Worm (Caenorhabditis elegans) whole organism, midembryonic: ENCODE data around the gene taap-1.

Source experiments
- T22C8.4 ChIP-seq: fragments of 200-800 bp; sonication (Bioruptor generic); IDR thresholded peaks from 2 replicates; pipeline ENCODE4 v1.3.6; 2022; ENCODE audit warnings: missing genetic modification characterization, missing compliant biosample characterization
- cog-1 ChIP-seq: sonication (generic microtip); optimal IDR thresholded peaks from 2 replicates; lab custom pipeline; 2016; ENCODE audit warnings: missing genetic modification characterization, missing compliant biosample characterization
- flt-1 ChIP-seq: fragments of 200-800 bp; sonication (Bioruptor generic); IDR thresholded peaks from 2 replicates; pipeline ENCODE4 v1.3.6; 2022; ENCODE audit warnings: missing genetic modification characterization, missing compliant biosample characterization
- klf-2 ChIP-seq: fragments of 200-800 bp; sonication (Bioruptor generic); conservative IDR thresholded peaks from 2 replicates; pipeline ENCODE4 v1.3.6; 2022; ENCODE audit warnings: missing genetic modification reagents, missing genetic modification characterization, missing compliant biosample characterization
- med-1 ChIP-seq: sonication (generic microtip); optimal IDR thresholded peaks from 2 replicates; lab custom pipeline; 2017; ENCODE audit warnings: missing genetic modification characterization, mild to moderate bottlenecking, missing compliant biosample characterization, antibody characterized with exemption, missing genetic modification reagents; ENCODE audit not compliant: insufficient read depth
- ref-1 ChIP-seq: fragments of 200-800 bp; sonication (Bioruptor generic); conservative IDR thresholded peaks from 2 replicates; pipeline ENCODE4 v1.3.6; 2022; ENCODE audit warnings: missing genetic modification reagents, missing genetic modification characterization, missing compliant biosample characterization
- tab-1 ChIP-seq: fragments of 200-800 bp; sonication (Bioruptor generic); IDR thresholded peaks from 2 replicates; pipeline ENCODE4 v1.3.6; 2022; ENCODE audit warnings: missing genetic modification characterization, missing compliant biosample characterization
- ztf-23 ChIP-seq: fragments of 200-800 bp; sonication (Bioruptor generic); IDR thresholded peaks from 2 replicates; pipeline ENCODE4 v1.3.6; 2022; ENCODE audit warnings: missing genetic modification reagents, missing genetic modification characterization, missing compliant biosample characterization
- ztf-29 ChIP-seq: fragments of 200-800 bp; sonication (Bioruptor generic); IDR thresholded peaks from 2 replicates; pipeline ENCODE4 v1.3.6; 2022; ENCODE audit warnings: missing genetic modification reagents, missing genetic modification characterization, missing compliant biosample characterization

The taap-1 gene

DNA sequence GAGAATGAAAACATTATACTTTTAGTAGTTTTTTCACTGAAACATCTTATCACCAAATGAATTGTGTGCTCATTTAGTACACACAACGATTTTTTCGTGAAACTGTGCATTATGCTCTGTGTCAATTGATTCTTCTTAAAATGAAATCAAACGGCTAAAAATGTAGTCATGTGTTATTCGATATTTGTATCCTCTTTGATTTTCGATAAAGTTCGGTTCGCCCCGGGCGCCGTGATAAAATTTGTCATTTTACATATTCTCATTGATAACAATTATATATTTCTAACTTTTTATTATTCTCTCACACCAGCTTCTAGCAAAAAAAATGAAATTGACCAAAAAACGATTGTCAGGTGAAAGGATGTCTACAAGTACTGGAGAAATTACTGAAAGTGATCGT lies 31.1 kb upstream of the taap-1 start, which contains the start of gene ctg-2:
Gene ctg-2, plus strand, starts transcription at position 326 of the 400 bp plus-strand sequence.
- TF ChIP-seq med-1: no peak
- TF ChIP-seq klf-2: no peak
- TF ChIP-seq ztf-23 (GFP tag; lab: Robert Waterston, UW): no peak
- TF ChIP-seq ref-1: no peak
- TF ChIP-seq tab-1: no peak
- no peak for TF ChIP-seq ztf-29 (GFP tag; lab: Robert Waterston, UW)
- TF ChIP-seq flt-1 (GFP tag; lab: Robert Waterston, UW): no peak
- TF ChIP-seq cog-1 (tag; lab: Kevin White, UChicago): no peak
- no peak for TF ChIP-seq T22C8.4 (GFP tag; lab: Robert Waterston, UW)

DNA sequence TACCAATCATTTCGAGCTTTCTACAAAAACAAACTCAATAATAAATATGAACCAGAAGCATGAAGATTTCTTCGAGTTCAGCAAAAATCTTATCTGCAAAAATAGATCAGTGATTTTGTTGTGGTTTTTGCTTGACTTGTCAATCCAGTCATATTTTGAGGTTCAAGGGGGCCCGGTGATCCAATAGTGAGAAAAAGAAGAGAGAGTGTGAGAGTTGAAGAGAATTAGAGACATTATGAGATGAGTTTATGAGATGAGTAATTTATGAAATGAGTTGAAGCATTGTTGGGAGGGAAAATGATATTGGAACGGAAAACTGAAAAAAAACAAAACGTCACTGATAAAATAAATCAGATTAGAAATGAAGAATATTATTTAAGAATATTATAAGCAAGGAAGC lies 25.3 kb upstream of the taap-1 start, which contains the start of gene T13H5.1:
Gene T13H5.1, minus strand, starts transcription at position 101 of the 400 bp plus-strand sequence.
- TF ChIP-seq cog-1 (tag; lab: Kevin White, UChicago) (no peak), T22C8.4 (GFP tag; lab: Robert Waterston, UW) (no peak)

DNA sequence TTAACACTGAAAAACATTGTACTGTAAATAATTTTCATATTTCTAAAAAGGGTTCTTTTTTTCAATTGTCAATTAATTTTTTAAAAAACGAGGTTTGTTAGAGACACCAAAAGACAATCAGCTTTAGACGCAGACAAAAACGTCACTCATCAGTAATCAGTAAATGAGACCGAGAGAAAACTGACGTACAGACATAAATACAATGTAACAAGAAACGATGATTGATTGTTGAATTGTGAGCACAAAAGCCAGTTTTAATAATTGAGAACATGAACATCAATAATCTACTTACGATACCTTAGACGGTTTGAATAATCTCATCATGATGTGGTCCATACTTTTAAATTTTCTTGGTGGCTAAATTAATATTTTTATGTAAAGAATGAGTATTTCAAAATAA lies 23.1 kb upstream of the taap-1 start:
- TF ChIP-seq ztf-29 (GFP tag; lab: Robert Waterston, UW) (no peak), T22C8.4 (GFP tag; lab: Robert Waterston, UW) (no peak), flt-1 (GFP tag; lab: Robert Waterston, UW) (no peak), ztf-23 (GFP tag; lab: Robert Waterston, UW) (no peak), tab-1 (no peak), ref-1 (no peak), klf-2 (no peak), cog-1 (tag; lab: Kevin White, UChicago) (no peak), med-1 (no peak)

DNA sequence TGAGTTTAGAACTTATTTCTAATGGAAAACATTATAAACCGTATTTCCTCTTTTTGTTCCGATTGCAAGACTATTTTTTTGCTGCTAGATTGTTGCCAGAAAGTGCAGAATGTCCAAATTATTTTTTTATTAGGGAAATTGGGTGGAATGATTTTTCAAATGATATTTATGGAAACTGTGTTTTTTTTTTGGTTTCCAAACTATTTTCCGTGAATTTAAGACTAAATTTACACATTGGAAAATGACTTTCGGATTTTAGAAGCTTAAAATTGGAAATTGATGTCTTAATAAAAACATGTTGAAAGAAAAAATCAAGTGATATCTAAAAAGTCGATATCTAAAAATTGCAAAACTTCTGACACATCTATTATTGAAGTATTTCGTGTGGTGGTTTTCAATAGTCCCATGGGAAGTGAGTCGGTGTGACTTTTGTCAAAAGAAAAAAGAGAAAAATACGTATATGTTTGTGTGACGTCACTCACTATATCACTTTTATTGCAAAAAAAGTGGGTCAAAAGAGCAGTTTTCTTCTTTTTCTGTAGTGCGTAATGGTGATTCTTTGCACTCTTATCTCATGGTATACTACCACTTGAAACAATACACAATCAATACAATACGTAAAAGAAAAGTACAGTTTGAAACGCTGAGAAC lies 20.5 kb upstream of the taap-1 start:
- TF ChIP-seq flt-1 (GFP tag; lab: Robert Waterston, UW) (no peak), ztf-23 (GFP tag; lab: Robert Waterston, UW) (no peak), ref-1 (no peak)

DNA sequence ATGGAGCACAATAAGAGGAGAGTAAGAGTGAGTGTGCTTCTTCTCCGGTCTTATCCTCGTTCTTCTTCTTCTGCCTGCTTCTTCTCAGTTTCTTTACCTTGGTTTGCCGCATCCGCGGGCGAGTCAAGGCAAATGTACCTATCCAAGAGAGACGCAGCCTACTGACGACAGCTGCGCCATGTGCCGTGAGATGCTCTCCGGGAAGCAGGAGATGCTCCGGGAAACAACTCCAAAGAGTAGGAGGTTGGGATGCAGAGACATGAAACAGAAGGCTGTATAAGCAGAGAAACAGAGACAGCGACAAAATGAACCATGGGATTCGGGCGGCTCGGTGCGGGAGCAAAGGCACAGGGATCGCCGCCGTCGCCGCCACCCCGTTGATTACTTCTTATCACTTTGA lies 15.3 kb upstream of the taap-1 start:
- TF ChIP-seq med-1: no peak
- 0 out of 2 replicates have a peak, but pooled peaks have one; percentile 47 for TF ChIP-seq flt-1 (GFP tag; lab: Robert Waterston, UW)

DNA sequence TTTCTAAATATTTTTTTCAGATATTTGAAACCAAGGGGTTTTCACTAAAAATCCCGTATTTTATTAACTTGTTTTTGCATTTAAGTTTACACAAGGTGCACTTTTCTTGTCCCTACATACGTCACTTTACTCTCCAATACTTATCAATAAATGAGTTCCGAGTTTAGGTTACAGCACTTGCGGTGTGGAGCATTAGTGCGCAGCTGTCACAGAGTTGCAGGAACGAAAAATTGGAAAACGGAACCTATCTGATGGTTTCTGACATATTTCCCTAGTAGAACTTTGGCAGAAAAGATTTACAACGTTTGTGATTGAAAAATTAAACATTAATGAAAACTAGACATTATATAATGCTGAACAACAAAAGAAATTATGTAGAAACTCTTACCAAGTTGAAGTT lies 14.5 kb upstream of the taap-1 start:
- TF ChIP-seq cog-1 (tag; lab: Kevin White, UChicago) (no peak), med-1 (no peak), ztf-29 (GFP tag; lab: Robert Waterston, UW) (no peak), tab-1 (no peak), ref-1 (no peak), ztf-23 (GFP tag; lab: Robert Waterston, UW) (no peak), T22C8.4 (GFP tag; lab: Robert Waterston, UW) (no peak), klf-2 (no peak), flt-1 (GFP tag; lab: Robert Waterston, UW) (no peak)

DNA sequence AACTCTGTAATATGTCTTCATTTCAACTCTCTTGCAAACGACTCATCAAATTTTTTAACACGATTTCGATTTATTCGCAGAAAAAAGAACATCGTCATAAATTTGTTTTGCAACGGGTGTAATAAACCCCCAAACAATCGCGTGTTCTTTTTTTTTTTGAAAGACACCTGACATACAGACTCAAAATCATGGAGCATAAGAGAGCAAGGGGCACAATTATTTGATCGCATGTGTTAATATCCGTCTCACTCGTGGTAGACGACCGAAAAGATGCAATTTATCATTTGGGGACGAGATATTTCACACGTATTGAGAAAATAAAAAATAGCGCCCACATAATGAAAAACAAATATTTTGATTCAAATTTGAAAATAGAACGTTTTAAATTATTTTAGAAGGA lies 12.5 kb upstream of the taap-1 start:
- TF ChIP-seq T22C8.4 (GFP tag; lab: Robert Waterston, UW): no peak
- TF ChIP-seq ztf-29 (GFP tag; lab: Robert Waterston, UW): no peak
- TF ChIP-seq tab-1: no peak
- no peak for TF ChIP-seq flt-1 (GFP tag; lab: Robert Waterston, UW)
- TF ChIP-seq klf-2: no peak
- no peak for TF ChIP-seq ref-1
- no peak for TF ChIP-seq med-1
- TF ChIP-seq cog-1 (tag; lab: Kevin White, UChicago): no peak
- no peak for TF ChIP-seq ztf-23 (GFP tag; lab: Robert Waterston, UW)

DNA sequence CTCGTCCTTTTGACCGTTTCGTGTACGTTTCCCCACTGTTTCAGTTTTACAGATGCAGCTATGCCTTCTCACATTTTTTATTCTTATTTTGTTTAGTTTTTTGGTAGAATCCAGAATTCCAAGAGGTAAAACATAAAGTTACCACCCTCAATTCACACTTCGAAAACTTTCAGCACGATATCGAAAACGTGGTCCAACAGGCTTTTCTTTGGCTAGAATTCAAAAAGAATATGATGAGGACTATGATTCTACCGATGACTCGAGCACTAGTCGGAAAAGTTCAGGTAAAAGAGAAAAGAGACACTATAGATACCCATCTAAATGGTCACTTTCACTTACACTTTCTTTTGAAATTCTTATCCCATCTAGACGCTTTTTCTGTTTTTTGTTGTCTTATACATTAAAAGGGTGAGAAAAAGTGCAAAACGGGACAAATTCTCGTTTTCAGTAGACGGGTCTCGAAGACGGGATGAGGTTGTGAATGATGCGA lies 10.6 kb upstream of the taap-1 start, which contains the start of gene M05D6.9:
Gene M05D6.9, plus strand, starts transcription at position 51 of the 490 bp plus-strand sequence.
- TF ChIP-seq tab-1 (no peak), klf-2 (no peak), flt-1 (GFP tag; lab: Robert Waterston, UW) (no peak), T22C8.4 (GFP tag; lab: Robert Waterston, UW) (no peak), ztf-23 (GFP tag; lab: Robert Waterston, UW) (no peak), ztf-29 (GFP tag; lab: Robert Waterston, UW) (no peak), ref-1 (no peak), med-1 (no peak), cog-1 (tag; lab: Kevin White, UChicago) (no peak)

DNA sequence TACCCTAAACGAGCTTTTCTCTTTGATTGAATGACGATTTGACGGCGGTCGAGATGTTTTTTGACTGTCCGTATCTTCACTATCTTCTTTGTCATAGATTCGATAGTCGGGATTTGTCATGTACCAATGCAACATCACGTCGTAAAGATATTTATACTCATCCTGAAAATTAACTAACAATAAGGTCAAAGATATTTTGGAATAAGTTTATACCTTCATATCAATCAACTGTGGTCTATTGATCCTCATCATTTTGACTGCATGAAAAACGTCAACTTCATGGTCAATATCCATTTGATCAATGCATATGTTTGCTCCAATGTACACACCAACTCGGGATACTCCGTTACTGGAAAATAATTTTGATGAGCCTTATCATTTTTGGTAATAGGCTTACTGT lies 4.5 kb upstream of the taap-1 start:
- TF ChIP-seq tab-1 (no peak), med-1 (no peak), cog-1 (tag; lab: Kevin White, UChicago) (no peak), T22C8.4 (GFP tag; lab: Robert Waterston, UW) (no peak), ztf-23 (GFP tag; lab: Robert Waterston, UW) (no peak), flt-1 (GFP tag; lab: Robert Waterston, UW) (no peak), ref-1 (no peak)

DNA sequence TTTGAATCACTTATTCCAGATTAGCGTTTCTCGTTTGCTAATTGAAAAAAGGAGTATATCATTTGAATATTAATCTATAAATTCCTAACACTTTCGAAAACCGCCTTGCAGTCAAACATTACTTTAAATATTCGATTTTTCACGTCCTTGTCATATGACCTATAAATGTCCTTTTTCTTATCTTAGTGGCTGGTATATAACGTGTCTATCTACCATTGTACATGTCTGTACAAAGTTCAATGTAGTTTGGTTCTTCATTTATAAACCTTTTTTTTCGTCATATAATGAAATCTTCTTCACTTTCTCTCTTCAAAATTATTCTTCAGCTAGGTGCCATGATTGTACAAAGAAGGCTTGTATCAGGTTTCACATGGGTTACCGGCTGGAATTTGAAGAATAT lies 1.9 kb upstream of the taap-1 start, which contains the start of gene gbh-2:
Gene gbh-2, plus strand, starts transcription at position 277 of the 400 bp plus-strand sequence.
- TF ChIP-seq T22C8.4 (GFP tag; lab: Robert Waterston, UW): no peak
- no peak for TF ChIP-seq flt-1 (GFP tag; lab: Robert Waterston, UW)
- no peak for TF ChIP-seq med-1
- no peak for TF ChIP-seq ztf-29 (GFP tag; lab: Robert Waterston, UW)
- no peak for TF ChIP-seq cog-1 (tag; lab: Kevin White, UChicago)
- TF ChIP-seq tab-1: no peak
- TF ChIP-seq ztf-23 (GFP tag; lab: Robert Waterston, UW): no peak
- no peak for TF ChIP-seq klf-2

DNA sequence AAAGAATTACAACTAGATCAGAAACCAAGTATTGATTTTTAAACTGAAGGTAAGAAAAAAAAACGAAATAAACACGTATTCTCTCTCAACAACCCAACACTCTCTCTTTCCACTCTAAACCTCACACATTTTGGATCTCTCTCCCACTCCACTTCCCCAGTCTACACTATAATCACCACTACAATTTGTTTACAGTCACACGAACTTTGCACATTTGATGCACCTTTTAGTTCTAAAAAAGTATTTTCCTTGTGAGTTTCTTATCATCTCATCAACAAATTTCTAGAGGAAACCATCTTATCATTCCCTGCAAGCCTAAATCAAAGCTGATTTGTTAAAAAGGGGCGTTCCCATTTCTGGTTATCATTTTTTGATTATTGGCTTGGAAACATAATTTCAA lies 875 bp upstream of the taap-1 start:
- no peak for TF ChIP-seq med-1
- no peak for TF ChIP-seq T22C8.4 (GFP tag; lab: Robert Waterston, UW)
- TF ChIP-seq klf-2: no peak
- no peak for TF ChIP-seq ztf-29 (GFP tag; lab: Robert Waterston, UW)
- TF ChIP-seq cog-1 (tag; lab: Kevin White, UChicago): no peak
- no peak for TF ChIP-seq ref-1
- TF ChIP-seq flt-1 (GFP tag; lab: Robert Waterston, UW): no peak
